Fruit fly (Drosophila melanogaster) S2 (cell line): ENCODE data around the gene Daxx.

Source experiments
- CG8478 ChIP-seq: fragments of >200 bp; optimal IDR thresholded peaks from 2 replicates; lab custom pipeline; 2018
- CTCF ChIP-seq, 2 experiments: fragments of >200 bp; optimal IDR thresholded peaks; 2 replicates each; lab custom pipeline; 2018

dm6 chr2L:6533719-6534118, 53.0 kb downstream of the Daxx start:
- TF ChIP-seq CTCF (optimal IDR thresholded peaks at IDR 0.05; lab: Kevin White, UChicago) (no peak), CG8478 (lab: Kevin White, UChicago) (no peak)
